Worm (Caenorhabditis elegans) whole organism, late embryonic: Measurements from ENCODE around the gene Y39A1A.18.

Experiments used
- C08G9.2 ChIP-seq: sonication (generic microtip); optimal IDR thresholded peaks from 2 replicates; lab custom pipeline; 2016; ENCODE audit warnings: mild to moderate bottlenecking, missing genetic modification characterization, moderate library complexity, missing compliant biosample characterization
- C38D4.7 ChIP-seq: fragments of 200-800 bp; sonication (Bioruptor generic); optimal IDR thresholded peaks from 2 replicates; lab custom pipeline; 2018; ENCODE audit warnings: mild to moderate bottlenecking, missing genetic modification characterization, moderate library complexity, missing compliant biosample characterization
- F13H6.1 ChIP-seq: sonication (generic microtip); optimal IDR thresholded peaks from 2 replicates; lab custom pipeline; 2016; ENCODE audit warnings: missing genetic modification characterization, missing compliant biosample characterization
- K02D7.2 ChIP-seq: sonication (generic microtip); optimal IDR thresholded peaks from 2 replicates; lab custom pipeline; 2017; ENCODE audit warnings: mild to moderate bottlenecking, missing genetic modification characterization, missing compliant biosample characterization
- K09A11.1 ChIP-seq: sonication (generic microtip); optimal IDR thresholded peaks from 2 replicates; lab custom pipeline; 2017; ENCODE audit warnings: antibody characterized with exemption, mild to moderate bottlenecking, missing genetic modification characterization, missing compliant biosample characterization; ENCODE audit not compliant: insufficient read depth
- Y22D7AL.16 ChIP-seq: sonication (generic microtip); optimal IDR thresholded peaks from 2 replicates; lab custom pipeline; 2016; ENCODE audit warnings: missing genetic modification characterization, missing compliant biosample characterization
- ama-1 ChIP-seq: fragments of 150-350 bp; optimal IDR thresholded peaks from 2 replicates; lab custom pipeline; 2014
- ceh-18 ChIP-seq: sonication (generic microtip); optimal IDR thresholded peaks from 2 replicates; lab custom pipeline; 2016; ENCODE audit warnings: missing genetic modification characterization, missing compliant biosample characterization
- ceh-19 ChIP-seq: fragments of 200-800 bp; sonication (Bioruptor generic); optimal IDR thresholded peaks from 2 replicates; lab custom pipeline; 2018; ENCODE audit warnings: mild to moderate bottlenecking, missing genetic modification characterization, missing compliant biosample characterization
- ceh-2 ChIP-seq: sonication (generic microtip); optimal IDR thresholded peaks from 2 replicates; lab custom pipeline; 2016; ENCODE audit warnings: missing genotype, missing genetic modification characterization, missing compliant biosample characterization
- ceh-31 ChIP-seq: sonication (generic microtip); optimal IDR thresholded peaks from 2 replicates; lab custom pipeline; 2016; ENCODE audit warnings: missing genetic modification characterization, missing compliant biosample characterization
- ceh-34 ChIP-seq: sonication (generic microtip); optimal IDR thresholded peaks from 2 replicates; lab custom pipeline; 2016; ENCODE audit warnings: mild to moderate bottlenecking, missing genetic modification characterization, missing compliant biosample characterization
- ceh-45 ChIP-seq: fragments of 200-800 bp; sonication (Bioruptor generic); IDR thresholded peaks from 2 replicates; pipeline ENCODE4 v1.3.6; 2022; ENCODE audit warnings: missing genetic modification reagents, missing genetic modification characterization, missing compliant biosample characterization
- ceh-48 ChIP-seq: sonication (generic microtip); optimal IDR thresholded peaks from 2 replicates; lab custom pipeline; 2016; ENCODE audit warnings: missing genetic modification characterization, inconsistent platforms, missing compliant biosample characterization
- ceh-6 ChIP-seq: fragments of 200-800 bp; sonication (Bioruptor generic); optimal IDR thresholded peaks from 2 replicates; lab custom pipeline; 2018; ENCODE audit warnings: mild to moderate bottlenecking, missing genetic modification characterization, missing compliant biosample characterization
- ceh-9 ChIP-seq: sonication (generic microtip); optimal IDR thresholded peaks from 2 replicates; lab custom pipeline; 2016; ENCODE audit warnings: mild to moderate bottlenecking, missing genetic modification characterization, inconsistent platforms, missing compliant biosample characterization
- che-1 ChIP-seq: sonication (generic microtip); optimal IDR thresholded peaks from 2 replicates; lab custom pipeline; 2016; ENCODE audit warnings: mild to moderate bottlenecking, missing genetic modification characterization, missing compliant biosample characterization
- dmd-4 ChIP-seq: sonication (generic microtip); optimal IDR thresholded peaks from 2 replicates; lab custom pipeline; 2016; ENCODE audit warnings: borderline replicate concordance, missing genetic modification characterization, missing compliant biosample characterization
- dve-1 ChIP-seq: sonication (generic microtip); optimal IDR thresholded peaks from 2 replicates; lab custom pipeline; 2017; ENCODE audit warnings: antibody characterized with exemption, mild to moderate bottlenecking, missing genetic modification characterization, missing compliant biosample characterization
- elt-2 ChIP-seq: sonication (generic microtip); optimal IDR thresholded peaks from 2 replicates; lab custom pipeline; 2016; ENCODE audit warnings: missing genetic modification reagents, missing genetic modification characterization, missing compliant biosample characterization
- elt-4 ChIP-seq: sonication (generic microtip); optimal IDR thresholded peaks from 2 replicates; lab custom pipeline; 2016; ENCODE audit warnings: missing genetic modification characterization, missing compliant biosample characterization
- ets-4 ChIP-seq: sonication (generic microtip); optimal IDR thresholded peaks from 2 replicates; lab custom pipeline; 2016; ENCODE audit warnings: missing genetic modification characterization, missing compliant biosample characterization
- fkh-10 ChIP-seq: fragments of 150-350 bp; optimal IDR thresholded peaks from 2 replicates; lab custom pipeline; 2014; ENCODE audit warnings: missing biosample characterization, missing genetic modification reagents, missing genetic modification characterization
- gmeb-2 ChIP-seq: sonication (generic microtip); optimal IDR thresholded peaks from 2 replicates; lab custom pipeline; 2016; ENCODE audit warnings: missing genetic modification characterization, inconsistent platforms, missing compliant biosample characterization
- hlh-13 ChIP-seq: fragments of 200-800 bp; sonication (Bioruptor generic); optimal IDR thresholded peaks from 2 replicates; lab custom pipeline; 2018; ENCODE audit warnings: mild to moderate bottlenecking, missing genetic modification characterization, missing compliant biosample characterization
- hlh-15 ChIP-seq: sonication (generic microtip); optimal IDR thresholded peaks from 2 replicates; lab custom pipeline; 2016; ENCODE audit warnings: missing genetic modification characterization, missing compliant biosample characterization
- hlh-30 ChIP-seq: sonication (generic microtip); optimal IDR thresholded peaks from 2 replicates; lab custom pipeline; 2017; ENCODE audit warnings: antibody characterized with exemption, missing genetic modification characterization, missing compliant biosample characterization; ENCODE audit not compliant: insufficient read depth
- hlh-6 ChIP-seq: sonication (generic microtip); optimal IDR thresholded peaks from 2 replicates; lab custom pipeline; 2016; ENCODE audit warnings: missing genotype, missing genetic modification characterization, missing compliant biosample characterization
- madf-2 ChIP-seq: sonication (generic microtip); optimal IDR thresholded peaks from 2 replicates; lab custom pipeline; 2017; ENCODE audit warnings: missing genetic modification characterization, missing compliant biosample characterization
- mec-3 ChIP-seq: sonication (generic microtip); optimal IDR thresholded peaks from 2 replicates; lab custom pipeline; 2016; ENCODE audit warnings: borderline replicate concordance, missing genetic modification characterization, missing compliant biosample characterization
- nfya-1 ChIP-seq: sonication (generic microtip); optimal IDR thresholded peaks from 2 replicates; lab custom pipeline; 2017; ENCODE audit warnings: missing genetic modification characterization, mild to moderate bottlenecking, missing compliant biosample characterization, antibody characterized with exemption, moderate library complexity
- nhr-11 ChIP-seq: fragments of 150-350 bp; optimal IDR thresholded peaks from 2 replicates; lab custom pipeline; 2014; ENCODE audit warnings: missing biosample characterization, missing genetic modification characterization
- nhr-232 ChIP-seq: sonication (generic microtip); optimal IDR thresholded peaks from 2 replicates; lab custom pipeline; 2016; ENCODE audit warnings: missing genetic modification characterization, missing compliant biosample characterization
- npax-4 ChIP-seq: sonication (generic microtip); optimal IDR thresholded peaks from 2 replicates; lab custom pipeline; 2016; ENCODE audit warnings: missing genetic modification characterization, missing compliant biosample characterization
- pag-3 ChIP-seq: sonication (generic microtip); optimal IDR thresholded peaks from 2 replicates; lab custom pipeline; 2016; ENCODE audit warnings: missing compliant biosample characterization, missing genetic modification characterization, borderline replicate concordance
- pat-9 ChIP-seq: fragments of 200-800 bp; sonication (Bioruptor generic); optimal IDR thresholded peaks from 2 replicates; lab custom pipeline; 2018; ENCODE audit warnings: mild to moderate bottlenecking, missing genetic modification characterization, moderate library complexity, missing compliant biosample characterization
- pax-1 ChIP-seq: fragments of 150-350 bp; optimal IDR thresholded peaks from 2 replicates; lab custom pipeline; 2014; ENCODE audit warnings: missing biosample characterization, missing genetic modification characterization
- pha-4 ChIP-seq: fragments of 150-350 bp; optimal IDR thresholded peaks from 2 replicates; lab custom pipeline; 2018; ENCODE audit warnings: missing biosample characterization, missing genetic modification reagents, missing genetic modification characterization
- pqm-1 ChIP-seq: sonication (generic microtip); optimal IDR thresholded peaks from 2 replicates; lab custom pipeline; 2016; ENCODE audit warnings: missing genetic modification characterization, missing compliant biosample characterization
- ref-2 ChIP-seq: sonication (generic microtip); optimal IDR thresholded peaks from 2 replicates; lab custom pipeline; 2016; ENCODE audit warnings: missing genetic modification characterization, missing compliant biosample characterization
- rnt-1 ChIP-seq: sonication (generic microtip); optimal IDR thresholded peaks from 2 replicates; lab custom pipeline; 2016; ENCODE audit warnings: missing genetic modification characterization, missing compliant biosample characterization
- sox-2 ChIP-seq: fragments of 200-800 bp; sonication (Bioruptor generic); IDR thresholded peaks from 2 replicates; pipeline ENCODE4 v1.3.6; 2022; ENCODE audit warnings: missing genetic modification reagents, missing genetic modification characterization, missing compliant biosample characterization
- tbx-2 ChIP-seq: sonication (generic microtip); optimal IDR thresholded peaks from 2 replicates; lab custom pipeline; 2016; ENCODE audit warnings: missing genetic modification characterization, missing compliant biosample characterization
- ttx-3 ChIP-seq: sonication (generic microtip); optimal IDR thresholded peaks from 2 replicates; lab custom pipeline; 2016; ENCODE audit warnings: missing genetic modification reagents, missing genetic modification characterization, missing compliant biosample characterization
- unc-42 ChIP-seq: sonication (generic microtip); optimal IDR thresholded peaks from 2 replicates; lab custom pipeline; 2016; ENCODE audit warnings: missing genotype, missing genetic modification characterization, missing compliant biosample characterization
- unc-86 ChIP-seq: sonication (generic microtip); optimal IDR thresholded peaks from 2 replicates; lab custom pipeline; 2016; ENCODE audit warnings: missing genetic modification characterization, missing compliant biosample characterization
- zip-5 ChIP-seq: sonication (generic microtip); optimal IDR thresholded peaks from 2 replicates; lab custom pipeline; 2016; ENCODE audit warnings: missing genetic modification characterization, missing compliant biosample characterization
- ztf-16 ChIP-seq: sonication (generic microtip); optimal IDR thresholded peaks from 2 replicates; lab custom pipeline; 2017; ENCODE audit warnings: missing genetic modification characterization, missing compliant biosample characterization

The Y39A1A.18 gene

ce11 chrIII:10708484-10708883 is 14.2 kb upstream of the Y39A1A.18 start:
- TF ChIP-seq ama-1 (lab: Kevin White, UChicago) (no peak), pat-9 (no peak), sox-2 (GFP tag; lab: Robert Waterston, UW) (no peak), ceh-6 (GFP tag; lab: Kevin White, UChicago) (no peak), hlh-15 (no peak), ztf-16 (no peak), npax-4 (tag; lab: Kevin White, UChicago) (no peak), hlh-6 (tag; lab: Kevin White, UChicago) (no peak), fkh-10 (GFP tag; lab: Kevin White, UChicago) (no peak), pag-3 (tag; lab: Kevin White, UChicago) (no peak), rnt-1 (no peak), ceh-2 (tag; lab: Kevin White, UChicago) (no peak), che-1 (tag; lab: Kevin White, UChicago) (no peak), ceh-34 (tag; lab: Kevin White, UChicago) (no peak), ets-4 (tag; lab: Kevin White, UChicago) (no peak), pax-1 (tag; lab: Kevin White, UChicago) (no peak), K09A11.1 (tag; lab: Kevin White, UChicago) (no peak), Y22D7AL.16 (tag; lab: Kevin White, UChicago) (no peak), nhr-11 (tag; lab: Kevin White, UChicago) (no peak), K02D7.2 (no peak)

ce11 chrIII:10707461-10707860 is 13.2 kb upstream of the Y39A1A.18 start, which contains the start of gene mrpl-12:
Gene mrpl-12, plus strand, starts transcription at chrIII:10707761.
- no peak for TF ChIP-seq elt-4 (tag; lab: Kevin White, UChicago)
- TF ChIP-seq ceh-45: no peak
- no peak for TF ChIP-seq ceh-48
- no peak for TF ChIP-seq ztf-16
- no peak for TF ChIP-seq nhr-232 (tag; lab: Kevin White, UChicago)
- TF ChIP-seq pha-4: no peak
- TF ChIP-seq pqm-1 (tag; lab: Kevin White, UChicago): no peak
- no peak for TF ChIP-seq ttx-3 (tag; lab: Kevin White, UChicago)
- no peak for TF ChIP-seq madf-2 (tag; lab: Kevin White, UChicago)
- no peak for TF ChIP-seq F13H6.1
- TF ChIP-seq rnt-1: no peak
- TF ChIP-seq ceh-9: no peak
- no peak for TF ChIP-seq ceh-19
- no peak for TF ChIP-seq dmd-4 (tag; lab: Kevin White, UChicago)
- TF ChIP-seq C38D4.7 (GFP tag; lab: Kevin White, UChicago): no peak
- no peak for TF ChIP-seq mec-3
- TF ChIP-seq che-1 (tag; lab: Kevin White, UChicago): no peak
- TF ChIP-seq ceh-34 (tag; lab: Kevin White, UChicago): no peak

- TF ChIP-seq ref-2 (peak; percentile 19), unc-42 (tag; lab: Kevin White, UChicago) (peak; percentile 79), ets-4 (tag; lab: Kevin White, UChicago) (no peak), tbx-2 (tag; lab: Kevin White, UChicago) (peak; percentile 63), ceh-18 (peak; percentile 24), dve-1 (peak; percentile 38), zip-5 (peak; percentile 8), elt-2 (peak; percentile 75), ceh-34 (tag; lab: Kevin White, UChicago) (peak; percentile 48), pha-4 (no peak), hlh-13 (GFP tag; lab: Kevin White, UChicago) (peak; percentile 8), fkh-10 (GFP tag; lab: Kevin White, UChicago) (peak; percentile 70), hlh-30 (peak; percentile 8), C08G9.2 (tag; lab: Kevin White, UChicago) (peak; percentile 45), ceh-31 (tag; lab: Kevin White, UChicago) (peak; percentile 59), nfya-1 (tag; lab: Kevin White, UChicago) (peak; percentile 80), unc-86 (peak; percentile 32), dmd-4 (tag; lab: Kevin White, UChicago) (no peak), rnt-1 (no peak), che-1 (tag; lab: Kevin White, UChicago) (peak; percentile 30), ttx-3 (tag; lab: Kevin White, UChicago) (peak; percentile 5), ztf-16 (peak; percentile 41), gmeb-2 (peak; percentile 40), F13H6.1 (no peak), ceh-6 (GFP tag; lab: Kevin White, UChicago) (peak; percentile 9), K02D7.2 (peak; percentile 18), hlh-15 (peak; percentile 12), ceh-48 (peak; percentile 56)
Observed at ce11 chrIII:10706972-10707438, 12.7 kb upstream of the Y39A1A.18 start, which contains the start of the genes Y39A1A.21 and Y39A1A.22. Gene Y39A1A.21, minus strand, starts transcription at chrIII:10707022. Gene Y39A1A.22, minus strand, starts transcription at chrIII:10707028.
